Worm (Caenorhabditis elegans): ENCODE data around the gene apc-10.

apc-10 gene

ce11 chrV:10382142-10382541 lies 44.0 kb downstream of the apc-10 start, which contains the start of gene pqn-2:
pqn-2 (plus strand) TSS chrV:10382442.
- TF ChIP-seq fos-1 (tag; optimal IDR thresholded peaks at IDR 0.05) (no peak), fkh-10 (GFP tag; optimal IDR thresholded peaks at IDR 0.05) (no peak), tbx-2 (tag; optimal IDR thresholded peaks at IDR 0.05) (no peak), sea-2 (GFP tag; optimal IDR thresholded peaks at IDR 0.05) (no peak), R02D3.7 (tag; optimal IDR thresholded peaks at IDR 0.05) (no peak), snpc-4 (tag; optimal IDR thresholded peaks at IDR 0.05) (no peak), elt-2 (tag; optimal IDR thresholded peaks at IDR 0.05) (no peak), daf-12 (tag; optimal IDR thresholded peaks at IDR 0.05) (no peak), nhr-67 (tag; optimal IDR thresholded peaks at IDR 0.05) (no peak), egl-5 (tag; optimal IDR thresholded peaks at IDR 0.05) (no peak), unc-62 (GFP tag; optimal IDR thresholded peaks at IDR 0.05) (no peak), skn-1 (tag; optimal IDR thresholded peaks at IDR 0.05) (no peak)

- TF ChIP-seq R02D3.7 (tag; optimal IDR thresholded peaks at IDR 0.05) (no peak), jun-1 (tag; optimal IDR thresholded peaks at IDR 0.05) (no peak), aly-2 (tag; optimal IDR thresholded peaks at IDR 0.05) (no peak), fkh-2 (tag; optimal IDR thresholded peaks at IDR 0.05) (no peak), sea-2 (GFP tag; optimal IDR thresholded peaks at IDR 0.05) (no peak), ceh-82 (tag; optimal IDR thresholded peaks at IDR 0.05) (no peak), nhr-77 (tag; optimal IDR thresholded peaks at IDR 0.05) (no peak), nhr-12 (tag; optimal IDR thresholded peaks at IDR 0.05) (no peak), nhr-43 (tag; optimal IDR thresholded peaks at IDR 0.05; ENCODE audit: poor library complexity, severe bottlenecking) (no peak), unc-62 (GFP tag; optimal IDR thresholded peaks at IDR 0.05) (no peak), pha-4 (tag; optimal IDR thresholded peaks at IDR 0.05) (no peak), nhr-25 (tag; optimal IDR thresholded peaks at IDR 0.05) (no peak), daf-12 (tag; optimal IDR thresholded peaks at IDR 0.05) (no peak)
Observed at ce11 chrV:10381726-10382125, 44.4 kb downstream of the apc-10 start, which contains the start of gene abu-1. abu-1 (minus strand) TSS chrV:10381826.

ce11 chrV:10379761-10380160 lies 46.4 kb downstream of the apc-10 start:
- TF ChIP-seq nhr-28 (tag; optimal IDR thresholded peaks at IDR 0.05): no peak
- no peak for TF ChIP-seq fos-1 (tag; optimal IDR thresholded peaks at IDR 0.05)
- TF ChIP-seq fkh-10 (GFP tag; optimal IDR thresholded peaks at IDR 0.05): no peak
- TF ChIP-seq ama-1 (optimal IDR thresholded peaks at IDR 0.05): no peak
- TF ChIP-seq ceh-9 (tag; optimal IDR thresholded peaks at IDR 0.05): no peak
- no peak for TF ChIP-seq lsy-12 (tag; optimal IDR thresholded peaks at IDR 0.05)
- TF ChIP-seq nhr-237 (tag; optimal IDR thresholded peaks at IDR 0.05): no peak
- no peak for TF ChIP-seq pha-4 (tag; optimal IDR thresholded peaks at IDR 0.05)
- no peak for TF ChIP-seq ZK546.5 (tag; optimal IDR thresholded peaks at IDR 0.05)

ce11 chrV:10379293-10379692 lies 46.9 kb downstream of the apc-10 start, which contains the start of gene AC3.12:
AC3.12 (minus strand) TSS chrV:10379393.
- TF ChIP-seq fkh-2 (tag; optimal IDR thresholded peaks at IDR 0.05) (no peak), aly-2 (tag; optimal IDR thresholded peaks at IDR 0.05) (no peak)
